Fruit fly (Drosophila melanogaster): Measurements from ENCODE around the gene CG1737.
A peak's percentile ranks its signal among the peaks of the same experiment; 100 is the strongest.

- TF ChIP-seq CG2889 (GFP tag; IDR thresholded peaks at IDR 0.05) (no peak), Fer1 (GFP tag; optimal IDR thresholded peaks at IDR 0.05) (no peak), Bteb2 (GFP tag; optimal IDR thresholded peaks at IDR 0.05) (no peak), HLH54F (GFP tag; optimal IDR thresholded peaks at IDR 0.05) (no peak), salm (tag; optimal IDR thresholded peaks at IDR 0.05) (no peak), cas (GFP tag; IDR thresholded peaks at IDR 0.05) (no peak), CG4617 (GFP tag; optimal IDR thresholded peaks at IDR 0.05; ENCODE audit: borderline replicate concordance) (no peak), Fer2 (tag; optimal IDR thresholded peaks at IDR 0.05) (no peak), Scr (GFP tag; IDR thresholded peaks at IDR 0.05; ENCODE audit: partially characterized antibody) (no peak), cg (GFP tag; optimal IDR thresholded peaks at IDR 0.05) (no peak), CG9932 (GFP tag; IDR thresholded peaks at IDR 0.05) (peak; percentile 64), NfI (GFP tag; optimal IDR thresholded peaks at IDR 0.05) (no peak), CG17912 (GFP tag; optimal IDR thresholded peaks at IDR 0.05) (no peak), CG14441 (GFP tag; IDR thresholded peaks at IDR 0.05) (peak; percentile 51)
Observed at dm6 chrX:11370792-11371191, 20.4 kb downstream of the CG1737 start.
